Fruit fly (Drosophila melanogaster): ENCODE results near the gene BoYb.

Gene BoYb

dm6 chr3L:22909914-22910541, 8.3 kb downstream of the BoYb start, which contains the start of gene CG12768 (continued):
- TF ChIP-seq Sox15 (GFP tag; optimal IDR thresholded peaks at IDR 0.05) (peak; percentile 3), CG11762 (GFP tag; optimal IDR thresholded peaks at IDR 0.05; ENCODE audit: insufficient read depth) (no peak), svp (GFP tag) (peak; percentile 70), Eip75B (GFP tag; optimal IDR thresholded peaks at IDR 0.05) (no peak), CG11902 (GFP tag; optimal IDR thresholded peaks at IDR 0.05) (no peak), CG6163 (GFP tag; IDR thresholded peaks at IDR 0.05) (no peak), salr (GFP tag; optimal IDR thresholded peaks at IDR 0.05) (peak in 1 of 2 experiments; percentile 48), CG6276 (GFP tag; optimal IDR thresholded peaks at IDR 0.05) (peak; percentile 45), eg (GFP tag; IDR thresholded peaks at IDR 0.05) (0 out of 3 replicates have a peak, but pooled peaks have one; percentile 34), Hr38 (GFP tag; optimal IDR thresholded peaks at IDR 0.05) (no peak), CG8319 (GFP tag; optimal IDR thresholded peaks at IDR 0.05) (no peak), Gug (GFP tag; IDR thresholded peaks at IDR 0.05) (no peak), Ets21C (GFP tag; optimal IDR thresholded peaks at IDR 0.05) (no peak), Sox14 (GFP tag; optimal IDR thresholded peaks at IDR 0.05) (peak; percentile 4), Eip78C (GFP tag) (peak; percentile 41), Eip93F (GFP tag; optimal IDR thresholded peaks at IDR 0.05) (no peak), achi (GFP tag; optimal IDR thresholded peaks at IDR 0.05) (peak; percentile 37), fd59A (GFP tag; optimal IDR thresholded peaks at IDR 0.05) (peak; percentile 31), Lpt (GFP tag; optimal IDR thresholded peaks at IDR 0.05) (no peak), CG32006 (GFP tag; optimal IDR thresholded peaks at IDR 0.05) (peak; percentile 78), CG7368 (GFP tag; optimal IDR thresholded peaks at IDR 0.05) (no peak), CG3032 (tag; optimal IDR thresholded peaks at IDR 0.05) (peak; percentile 65), CG3919 (GFP tag; optimal IDR thresholded peaks at IDR 0.05) (peak; percentile 17), Met (GFP tag; optimal IDR thresholded peaks at IDR 0.05) (peak; percentile 7), CG8632 (GFP tag; optimal IDR thresholded peaks at IDR 0.05) (peak; percentile 37), spab (GFP tag; optimal IDR thresholded peaks at IDR 0.05) (peak; percentile 67), esn (GFP tag; optimal IDR thresholded peaks at IDR 0.05) (peak; percentile 41), CG6808 (GFP tag; optimal IDR thresholded peaks at IDR 0.05) (peak; percentile 58), cyc (GFP tag; optimal IDR thresholded peaks at IDR 0.05) (no peak), lz (GFP tag; optimal IDR thresholded peaks at IDR 0.05) (peak; percentile 13), Smox (GFP tag; optimal IDR thresholded peaks at IDR 0.05) (no peak), CG15336 (GFP tag; IDR thresholded peaks at IDR 0.05) (no peak), Sox102F (GFP tag; optimal IDR thresholded peaks at IDR 0.05) (no peak), CG34406 (GFP tag; optimal IDR thresholded peaks at IDR 0.05) (peak; percentile 49), CG10669 (GFP tag; optimal IDR thresholded peaks at IDR 0.05) (peak; percentile 49), CG31627 (GFP tag; optimal IDR thresholded peaks at IDR 0.05) (no peak), Hr39 (GFP tag; optimal IDR thresholded peaks at IDR 0.05) (peak; percentile 27)

dm6 chr3L:22940249-22940648, 38.5 kb downstream of the BoYb start:
- TF ChIP-seq Sox14 (GFP tag; optimal IDR thresholded peaks at IDR 0.05) (no peak), svp (GFP tag) (peak; percentile 11)

- TF ChIP-seq CG11762 (GFP tag; optimal IDR thresholded peaks at IDR 0.05; ENCODE audit: insufficient read depth) (no peak), Eip78C (GFP tag) (peak; percentile 7)
Measured at dm6 chr3L:22943484-22943883, 41.8 kb downstream of the BoYb start.

dm6 chr3L:22944493-22944892, 42.8 kb downstream of the BoYb start:
- peak; percentile 33 for TF ChIP-seq Eip78C (GFP tag)
- TF ChIP-seq CG6792 (GFP tag; optimal IDR thresholded peaks at IDR 0.05): no peak
